Worm (Caenorhabditis elegans) whole organism, L2 larva: Measurements from ENCODE around the gene C56C10.6.

Source experiments
- R02D3.7 ChIP-seq: fragments of 150-350 bp; optimal IDR thresholded peaks from 2 replicates; lab custom pipeline; 2014; ENCODE audit warnings: missing biosample characterization, missing genetic modification characterization
- aly-2 ChIP-seq: fragments of 150-350 bp; optimal IDR thresholded peaks from 2 replicates; lab custom pipeline; 2014; ENCODE audit warnings: missing biosample characterization, missing genetic modification characterization
- ceh-16 ChIP-seq: fragments of 150-350 bp; optimal IDR thresholded peaks from 2 replicates; lab custom pipeline; 2014; ENCODE audit warnings: missing biosample characterization, missing genetic modification characterization
- ceh-82 ChIP-seq: fragments of 150-350 bp; optimal IDR thresholded peaks from 2 replicates; lab custom pipeline; 2014; ENCODE audit warnings: missing biosample characterization, missing genetic modification characterization
- dmd-4 ChIP-seq: sonication (generic microtip); optimal IDR thresholded peaks from 2 replicates; lab custom pipeline; 2017; ENCODE audit warnings: missing biosample characterization, missing genetic modification characterization
- egl-27 ChIP-seq: sonication (generic microtip); optimal IDR thresholded peaks from 3 replicates; lab custom pipeline; 2017; ENCODE audit warnings: missing biosample characterization, missing genetic modification reagents, missing genetic modification characterization
- fos-1 ChIP-seq: fragments of 150-350 bp; optimal IDR thresholded peaks from 2 replicates; lab custom pipeline; 2014; ENCODE audit warnings: missing biosample characterization, missing genetic modification characterization
- lin-13 ChIP-seq: fragments of 150-350 bp; optimal IDR thresholded peaks from 2 replicates; lab custom pipeline; 2014; ENCODE audit warnings: missing biosample characterization, missing genetic modification reagents, missing genetic modification characterization
- nhr-10 ChIP-seq: sonication (generic microtip); optimal IDR thresholded peaks from 2 replicates; lab custom pipeline; 2017; ENCODE audit warnings: missing biosample characterization, missing genetic modification characterization
- nhr-6 ChIP-seq: fragments of 150-350 bp; optimal IDR thresholded peaks from 2 replicates; lab custom pipeline; 2014; ENCODE audit warnings: missing biosample characterization, missing genetic modification characterization
- skn-1 ChIP-seq: sonication (generic microtip); optimal IDR thresholded peaks from 2 replicates; lab custom pipeline; 2017; ENCODE audit warnings: missing biosample characterization, missing genetic modification characterization
- ztf-1 ChIP-seq: fragments of 200-800 bp; sonication (Bioruptor generic); conservative IDR thresholded peaks from 2 replicates; pipeline ENCODE4 v1.3.6; 2022; ENCODE audit warnings: missing genetic modification characterization, missing compliant biosample characterization
- ztf-4 ChIP-seq: fragments of 150-350 bp; optimal IDR thresholded peaks from 2 replicates; lab custom pipeline; 2014; ENCODE audit warnings: missing biosample characterization, missing genetic modification characterization

C56C10.6 gene

ce11 chrII:6531940-6532339 is 49.2 kb downstream of the C56C10.6 start, which contains the start of gene abcx-1:
Gene abcx-1, plus strand, starts transcription at chrII:6532163.
- TF ChIP-seq egl-27 (tag; lab: Kevin White, UChicago) (no peak), skn-1 (no peak), dmd-4 (tag; lab: Kevin White, UChicago) (no peak), ceh-82 (no peak), fos-1 (tag; lab: Kevin White, UChicago) (no peak), nhr-10 (tag; lab: Kevin White, UChicago) (no peak), aly-2 (tag; lab: Kevin White, UChicago) (no peak), lin-13 (GFP tag; lab: Kevin White, UChicago) (no peak), ztf-1 (GFP tag; lab: Robert Waterston, UW) (no peak), nhr-6 (tag; lab: Kevin White, UChicago) (no peak), ztf-4 (tag; lab: Kevin White, UChicago) (no peak)

- TF ChIP-seq nhr-10 (tag; lab: Kevin White, UChicago) (no peak), ceh-16 (tag; lab: Kevin White, UChicago) (no peak), R02D3.7 (no peak)
Observed at ce11 chrII:6531527-6531926, 49.6 kb downstream of the C56C10.6 start, which contains the start of gene abch-1. Gene abch-1, minus strand, starts transcription at chrII:6531627.
